Worm (Caenorhabditis elegans) whole organism, L3 larva: ENCODE data around the gene C34C12.7.

Experiments used
- elt-1 ChIP-seq: fragments of 150-350 bp; optimal IDR thresholded peaks from 2 replicates; lab custom pipeline; 2014; ENCODE audit warnings: missing biosample characterization, missing genetic modification characterization
- unc-62 ChIP-seq: fragments of 150-350 bp; sonication (generic microtip); optimal IDR thresholded peaks from 4 replicates; lab custom pipeline; 2014; ENCODE audit warnings: missing biosample characterization, missing genetic modification reagents, missing genetic modification characterization

- no peak for TF ChIP-seq unc-62 (GFP tag; lab: Kevin White, UChicago)
- no peak for TF ChIP-seq elt-1 (tag; lab: Kevin White, UChicago)
These were observed at the start of gene C34C12.7 for ce11 chrIII:3488224-3488623.
